Fruit fly (Drosophila melanogaster): ENCODE data around the gene Cyp4d21.

DNA sequence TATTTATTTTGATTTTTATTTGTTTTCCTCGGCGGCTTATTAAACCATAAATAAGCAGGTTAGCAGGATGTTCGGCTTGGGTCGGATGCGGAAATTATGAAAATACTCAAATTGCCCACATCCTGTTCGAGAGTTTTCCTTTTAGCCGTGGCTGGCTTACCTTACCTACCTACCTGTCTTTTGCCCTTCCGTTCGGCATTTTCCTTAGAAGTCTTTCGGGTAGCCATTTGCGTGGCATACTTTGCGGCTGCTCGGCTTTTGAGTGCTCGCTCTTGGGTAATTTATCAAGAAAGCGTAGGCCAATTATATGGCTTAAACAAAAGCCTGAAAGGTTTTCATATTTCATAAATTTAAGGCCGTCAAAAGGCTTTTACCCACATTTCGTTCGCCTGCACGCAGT, 12.5 kb upstream of the Cyp4d21 start:
- no peak for TF ChIP-seq CG14655 (GFP tag; optimal IDR thresholded peaks at IDR 0.05)
- TF ChIP-seq CG34367 (tag; optimal IDR thresholded peaks at IDR 0.05), result no peak
- no peak for TF ChIP-seq CG32121 (GFP tag; IDR thresholded peaks at IDR 0.05)
- TF ChIP-seq Pif1A (GFP tag; optimal IDR thresholded peaks at IDR 0.05), result no peak
- no peak for TF ChIP-seq CG9948 (tag; optimal IDR thresholded peaks at IDR 0.05)
- TF ChIP-seq CG17806 (tag; optimal IDR thresholded peaks at IDR 0.05), result no peak
- TF ChIP-seq Snoo (tag; optimal IDR thresholded peaks at IDR 0.05), result no peak
- TF ChIP-seq CG13204 (GFP tag; optimal IDR thresholded peaks at IDR 0.05), result no peak
- no peak for TF ChIP-seq CG15710 (tag; optimal IDR thresholded peaks at IDR 0.05)
- TF ChIP-seq CG10348 (GFP tag; IDR thresholded peaks at IDR 0.05), result no peak
- no peak for TF ChIP-seq CG4496 (GFP tag; IDR thresholded peaks at IDR 0.05)
- TF ChIP-seq D1 (tag; optimal IDR thresholded peaks at IDR 0.05), result no peak
